Fruit fly (Drosophila melanogaster): Measurements from ENCODE around the gene CG13877.

The CG13877 gene

DNA sequence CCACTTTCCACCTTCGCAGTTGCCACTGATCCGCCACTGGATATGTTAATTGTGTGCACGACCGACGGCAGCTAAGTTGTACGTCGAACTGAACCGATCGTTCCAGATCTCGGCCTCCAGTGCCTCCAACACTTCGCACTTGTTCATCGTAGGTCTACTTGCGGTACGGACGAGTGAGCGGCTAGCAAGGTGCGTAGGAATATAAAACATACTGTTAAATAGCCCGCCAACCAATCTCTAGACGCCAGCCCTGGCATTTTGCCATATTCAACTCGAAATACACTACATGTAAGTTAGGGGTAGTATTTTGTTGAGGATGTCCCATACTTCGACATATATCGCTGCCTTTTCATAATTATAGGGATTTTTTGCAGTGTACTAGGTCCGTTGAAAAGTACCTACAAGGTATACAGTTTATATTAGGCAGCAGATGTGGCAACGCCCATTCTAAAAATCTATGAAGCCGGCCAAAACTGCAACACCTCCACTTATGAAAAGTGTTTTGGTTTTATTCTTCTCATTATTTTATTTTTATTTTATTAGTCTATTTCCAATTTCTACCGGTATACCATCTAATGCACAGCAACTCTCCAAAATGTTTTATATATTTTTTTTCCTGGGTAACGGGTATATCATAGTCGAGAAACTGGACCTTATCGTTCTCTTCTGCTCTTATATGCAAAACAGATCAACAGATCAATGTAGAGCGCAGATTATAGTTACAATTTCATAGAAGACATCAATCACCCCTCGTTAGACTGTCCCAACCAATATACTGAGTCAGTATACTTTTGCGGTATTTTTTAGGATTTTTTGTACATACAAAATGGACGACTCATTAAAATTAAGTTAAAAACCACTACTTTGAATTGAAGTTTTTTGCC, 5.4 kb downstream of the CG13877 start, which contains the start of the genes pyx and CG33229 (continued):
- TF ChIP-seq zen (tag; optimal IDR thresholded peaks at IDR 0.05) (peak; percentile 77), chn (GFP tag; optimal IDR thresholded peaks at IDR 0.05) (peak; percentile 84), MBD-R2 (GFP tag; IDR thresholded peaks at IDR 0.05) (peak; percentile 51; the same call in 1 of the 2 replicates), inv (GFP tag; IDR thresholded peaks at IDR 0.05; ENCODE audit: partially characterized antibody) (no peak), CTCF (GFP tag; optimal IDR thresholded peaks at IDR 0.05) (peak; percentile 26), lilli (GFP tag; optimal IDR thresholded peaks at IDR 0.05) (peak; percentile 92), ap (GFP tag; IDR thresholded peaks at IDR 0.05) (peak; percentile 36; the same call in 1 of the 2 replicates), Nf-YB (GFP tag; optimal IDR thresholded peaks at IDR 0.05) (peak; percentile 61), CG3163 (GFP tag; optimal IDR thresholded peaks at IDR 0.05) (peak; percentile 16), Doc2 (GFP tag; IDR thresholded peaks at IDR 0.05) (0 out of 2 replicates have a peak, but pooled peaks have one; percentile 45), ttk (GFP tag; IDR thresholded peaks at IDR 0.05) (peak; percentile 66), Side (GFP tag; optimal IDR thresholded peaks at IDR 0.05) (peak; percentile 57), CG7271 (tag; optimal IDR thresholded peaks at IDR 0.05) (no peak), CG13775 (GFP tag; optimal IDR thresholded peaks at IDR 0.05) (peak; percentile 90), pho (GFP tag; optimal IDR thresholded peaks at IDR 0.05) (peak; percentile 90), dysf (GFP tag; IDR thresholded peaks at IDR 0.05) (peak; percentile 91), CG2875 (GFP tag; optimal IDR thresholded peaks at IDR 0.05) (peak; percentile 33), Poxn (GFP tag; IDR thresholded peaks at IDR 0.05) (peak; percentile 40; the same call in 1 of the 2 replicates), CG7357 (GFP tag; IDR thresholded peaks at IDR 0.05) (peak; percentile 77), CG15601 (tag; optimal IDR thresholded peaks at IDR 0.05) (peak; percentile 70), CG6254 (GFP tag; optimal IDR thresholded peaks at IDR 0.05) (peak; percentile 33), Xrp1 (GFP tag; IDR thresholded peaks at IDR 0.05) (peak; percentile 59), CG17912 (GFP tag; optimal IDR thresholded peaks at IDR 0.05) (peak; percentile 67), CG8944 (GFP tag; optimal IDR thresholded peaks at IDR 0.05) (peak; percentile 81), CG4424 (GFP tag; optimal IDR thresholded peaks at IDR 0.05) (peak; percentile 89), Dref (GFP tag; IDR thresholded peaks at IDR 0.05) (peak; percentile 34), crc (GFP tag; optimal IDR thresholded peaks at IDR 0.05) (peak; percentile 60), Blimp-1 (GFP tag; optimal IDR thresholded peaks at IDR 0.05) (no peak), Nf-YA (GFP tag; IDR thresholded peaks at IDR 0.05) (no peak; the same call in 1 of the 2 replicates), Asciz (GFP tag; optimal IDR thresholded peaks at IDR 0.05) (peak; percentile 64), ken (GFP tag; IDR thresholded peaks at IDR 0.05) (peak; percentile 62), fd96Cb (tag; optimal IDR thresholded peaks at IDR 0.05) (peak; percentile 81), CkIIα-i1 (GFP tag; IDR thresholded peaks at IDR 0.05) (0 out of 2 replicates have a peak, but pooled peaks have one; percentile 11), br (optimal IDR thresholded peaks at IDR 0.05) (no peak), scrt (GFP tag; optimal IDR thresholded peaks at IDR 0.05) (peak; percentile 70), CG8359 (GFP tag; optimal IDR thresholded peaks at IDR 0.05; ENCODE audit: borderline replicate concordance) (peak; percentile 77), CG13296 (GFP tag; optimal IDR thresholded peaks at IDR 0.05) (peak; percentile 77), CG30020 (tag; optimal IDR thresholded peaks at IDR 0.05) (peak; percentile 59), CG1529 (GFP tag; optimal IDR thresholded peaks at IDR 0.05) (peak; percentile 47), bowl (GFP tag; IDR thresholded peaks at IDR 0.05) (0 out of 2 replicates have a peak, but pooled peaks have one; percentile 21), CG1603 (tag; optimal IDR thresholded peaks at IDR 0.05) (peak; percentile 67), CG3065 (GFP tag; optimal IDR thresholded peaks at IDR 0.05) (peak; percentile 44), Hmr (GFP tag; optimal IDR thresholded peaks at IDR 0.05) (peak; percentile 80), D (optimal IDR thresholded peaks at IDR 0.05) (no peak), D (GFP tag; optimal IDR thresholded peaks at IDR 0.05) (peak; percentile 76), CG17802 (tag; optimal IDR thresholded peaks at IDR 0.05) (peak; percentile 35), pb (GFP tag; optimal IDR thresholded peaks at IDR 0.05) (peak; percentile 44), Myb (GFP tag; optimal IDR thresholded peaks at IDR 0.05) (peak; percentile 59), row (GFP tag; IDR thresholded peaks at IDR 0.05) (peak; percentile 88), Tbp (GFP tag; optimal IDR thresholded peaks at IDR 0.05) (no peak)
